Fruit fly (Drosophila melanogaster) whole organism, adult: ENCODE results near the gene CG5397.

Experiments
- CG11617 ChIP-seq: fragments of 200-800 bp; sonication (Bioruptor generic); optimal IDR thresholded peaks from 2 replicates; lab custom pipeline; 2017; ENCODE audit warnings: mild to moderate bottlenecking, missing biosample characterization, missing genetic modification reagents, missing genetic modification characterization
- CG12768 ChIP-seq: fragments of 200-800 bp; sonication (Bioruptor generic); optimal IDR thresholded peaks from 2 replicates; lab custom pipeline; 2017; ENCODE audit warnings: missing biosample characterization, missing genetic modification characterization, mild to moderate bottlenecking, moderate library complexity, missing genetic modification reagents
- CG14711 ChIP-seq: fragments of 200-800 bp; sonication (Bioruptor generic); optimal IDR thresholded peaks from 2 replicates; lab custom pipeline; 2018; ENCODE audit warnings: missing biosample characterization, mild to moderate bottlenecking, missing genetic modification characterization, moderate library complexity
- CG1620 ChIP-seq: fragments of 200-800 bp; sonication (Bioruptor generic); optimal IDR thresholded peaks from 2 replicates; lab custom pipeline; 2016; ENCODE audit warnings: missing biosample characterization, missing genetic modification characterization
- CG33017 ChIP-seq: fragments of 200-800 bp; sonication (Bioruptor generic); optimal IDR thresholded peaks from 2 replicates; lab custom pipeline; 2018; ENCODE audit warnings: missing biosample characterization, mild to moderate bottlenecking, missing genetic modification characterization, moderate library complexity
- CG5204 ChIP-seq: fragments of 200-800 bp; sonication (Bioruptor generic); optimal IDR thresholded peaks from 2 replicates; lab custom pipeline; 2016; ENCODE audit warnings: missing biosample characterization, missing genetic modification characterization
- CG7101 ChIP-seq: fragments of 200-800 bp; sonication (Bioruptor generic); optimal IDR thresholded peaks from 2 replicates; lab custom pipeline; 2018; ENCODE audit warnings: missing biosample characterization, mild to moderate bottlenecking, missing genetic modification characterization, moderate library complexity
- Clk ChIP-seq: fragments of 200-800 bp; sonication (Bioruptor generic); optimal IDR thresholded peaks from 2 replicates; lab custom pipeline; 2017; ENCODE audit warnings: missing biosample characterization, missing genetic modification characterization
- Crg-1 ChIP-seq: fragments of 200-800 bp; sonication (Bioruptor generic); optimal IDR thresholded peaks from 2 replicates; lab custom pipeline; 2016; ENCODE audit warnings: missing biosample characterization, missing genetic modification characterization
- Hr96 ChIP-seq: fragments of 200-800 bp; sonication (Bioruptor generic); optimal IDR thresholded peaks from 2 replicates; lab custom pipeline; 2016; ENCODE audit warnings: missing biosample characterization, missing genetic modification characterization
- Mnt ChIP-seq: fragments of 200-800 bp; sonication (Bioruptor generic); optimal IDR thresholded peaks from 2 replicates; lab custom pipeline; 2016; ENCODE audit warnings: missing biosample characterization, mild to moderate bottlenecking, missing genetic modification characterization
- bab1 ChIP-seq: fragments of 200-800 bp; sonication (Bioruptor generic); optimal IDR thresholded peaks from 3 replicates; lab custom pipeline; 2019; ENCODE audit warnings: missing biosample characterization, mild to moderate bottlenecking, missing genetic modification characterization, moderate library complexity
- cic ChIP-seq: fragments of 200-800 bp; sonication (Bioruptor generic); optimal IDR thresholded peaks from 2 replicates; lab custom pipeline; 2017; ENCODE audit warnings: missing biosample characterization, mild to moderate bottlenecking, missing genetic modification characterization, moderate library complexity
- cnc ChIP-seq, 2 experiments: fragments of >200 bp; optimal IDR thresholded peaks; 2 replicates each; lab custom pipeline; 2017
- kay ChIP-seq: fragments of 200-800 bp; sonication (Bioruptor generic); peaks from one replicate; lab custom pipeline; 2016; ENCODE audit warnings: missing biosample characterization, missing genetic modification characterization, borderline replicate concordance
- ovo ChIP-seq: fragments of 200-800 bp; sonication (Bioruptor generic); optimal IDR thresholded peaks from 2 replicates; lab custom pipeline; 2016; ENCODE audit warnings: missing biosample characterization, missing genetic modification characterization
- pad ChIP-seq: fragments of 200-800 bp; sonication (Bioruptor generic); optimal IDR thresholded peaks from 3 replicates; lab custom pipeline; 2017; ENCODE audit warnings: missing biosample characterization, missing genetic modification characterization, mild to moderate bottlenecking, moderate library complexity, missing genetic modification reagents
- tj ChIP-seq: fragments of 200-800 bp; sonication (Bioruptor generic); optimal IDR thresholded peaks from 3 replicates; lab custom pipeline; 2017; ENCODE audit warnings: missing biosample characterization, mild to moderate bottlenecking, missing genetic modification characterization, moderate library complexity
- toe ChIP-seq: fragments of 200-800 bp; sonication (Bioruptor generic); optimal IDR thresholded peaks from 2 replicates; lab custom pipeline; 2016; ENCODE audit warnings: missing biosample characterization, missing genetic modification characterization

CG5397 gene

DNA sequence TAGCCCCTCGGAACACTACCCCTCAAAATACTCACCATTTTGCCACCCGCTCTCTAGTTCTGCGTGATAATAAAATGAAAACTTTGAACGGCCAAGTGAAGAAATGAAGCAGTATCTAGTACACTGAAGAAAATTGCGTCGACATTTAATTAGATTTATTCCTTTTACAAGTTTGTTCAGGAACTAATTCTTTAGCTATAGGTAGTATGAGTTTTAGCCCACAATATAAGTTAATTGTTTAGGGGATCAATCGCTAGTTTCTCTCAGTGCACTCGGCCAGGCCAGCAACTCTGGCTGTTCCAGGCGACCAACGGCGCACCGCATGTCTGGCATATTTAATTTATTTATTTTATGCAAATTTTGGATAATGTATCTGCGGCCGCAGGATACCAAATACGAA is 9.1 kb upstream of the CG5397 start:
- no peak for TF ChIP-seq CG14711 (tag; lab: Kevin White, UChicago)
- no peak for TF ChIP-seq CG1620 (GFP tag; lab: Kevin White, UChicago)
- no peak for TF ChIP-seq Mnt (GFP tag; lab: Kevin White, UChicago)
- no peak for TF ChIP-seq tj (GFP tag; lab: Kevin White, UChicago)
- TF ChIP-seq ovo (GFP tag; lab: Kevin White, UChicago): no peak
- no peak for TF ChIP-seq cic (GFP tag; lab: Kevin White, UChicago)
- TF ChIP-seq cnc (optimal IDR thresholded peaks at IDR 0.05; lab: Kevin White, UChicago): no peak
- no peak for TF ChIP-seq Hr96 (GFP tag; lab: Kevin White, UChicago)
- TF ChIP-seq kay (GFP tag; lab: Kevin White, UChicago): no peak
- TF ChIP-seq Crg-1 (GFP tag; lab: Kevin White, UChicago): no peak
- TF ChIP-seq CG33017 (tag; lab: Kevin White, UChicago): no peak
- TF ChIP-seq CG12768 (GFP tag; lab: Kevin White, UChicago): no peak
- no peak for TF ChIP-seq CG11617
- TF ChIP-seq CG5204 (GFP tag; lab: Kevin White, UChicago): no peak
- no peak for TF ChIP-seq toe (GFP tag; lab: Kevin White, UChicago)
- TF ChIP-seq CG7101 (tag; lab: Kevin White, UChicago): no peak
- no peak for TF ChIP-seq bab1 (GFP tag; lab: Kevin White, UChicago)

DNA sequence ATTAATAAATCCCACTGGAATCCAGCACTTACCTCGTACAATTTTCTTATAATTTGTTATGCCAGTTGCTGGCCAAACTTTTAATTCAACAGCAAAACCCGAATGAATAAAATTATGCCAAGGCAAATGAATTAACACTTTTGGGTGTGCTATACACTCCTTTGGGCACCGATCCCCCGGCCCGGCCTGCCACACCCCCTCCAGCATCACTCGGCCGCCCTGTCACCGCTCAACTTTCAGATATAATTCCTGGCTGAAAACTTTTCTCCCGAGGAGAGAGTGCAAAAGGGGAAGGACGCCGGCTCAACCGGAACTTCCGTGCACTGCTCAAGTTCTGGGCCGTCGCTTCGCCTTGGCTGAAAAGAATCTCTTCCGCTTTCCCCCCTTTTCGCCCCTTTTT is 13.4 kb downstream of the CG5397 start:
- no peak for TF ChIP-seq CG14711 (tag; lab: Kevin White, UChicago)
- no peak for TF ChIP-seq CG11617

dm6 chr2L:1256039-1256438 is 16.2 kb downstream of the CG5397 start, which contains the start of gene robo3:
Gene robo3 (plus strand): TSS chr2L:1256417.
- TF ChIP-seq Crg-1 (GFP tag; lab: Kevin White, UChicago): no peak
- peak; percentile 59 for TF ChIP-seq pad (GFP tag; lab: Kevin White, UChicago)
- no peak for TF ChIP-seq kay (GFP tag; lab: Kevin White, UChicago)
- no peak for TF ChIP-seq Mnt (GFP tag; lab: Kevin White, UChicago)

DNA sequence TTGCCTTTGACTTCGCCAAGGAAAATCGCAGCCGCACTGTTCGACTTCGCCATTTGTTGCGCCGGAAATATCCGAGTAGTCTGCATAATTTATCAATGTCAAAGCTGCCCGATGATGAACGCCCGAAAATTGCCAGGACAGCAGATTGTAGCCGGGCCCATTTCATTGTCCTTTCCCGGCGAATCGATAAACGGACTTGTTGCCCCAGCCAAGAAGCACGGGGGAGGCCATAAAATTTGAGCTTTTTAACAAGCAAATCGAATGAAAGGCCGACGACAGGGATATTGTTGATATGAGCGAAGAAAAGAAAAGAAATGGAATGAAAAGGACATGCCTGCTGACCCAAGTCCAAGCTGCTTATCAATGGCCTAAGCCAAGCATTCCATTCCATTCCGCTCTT is 22.8 kb downstream of the CG5397 start:
- no peak for TF ChIP-seq CG5204 (GFP tag; lab: Kevin White, UChicago)
- no peak for TF ChIP-seq CG12768 (GFP tag; lab: Kevin White, UChicago)
- no peak for TF ChIP-seq CG1620 (GFP tag; lab: Kevin White, UChicago)
- no peak for TF ChIP-seq Crg-1 (GFP tag; lab: Kevin White, UChicago)
- no peak for TF ChIP-seq kay (GFP tag; lab: Kevin White, UChicago)
- no peak for TF ChIP-seq pad (GFP tag; lab: Kevin White, UChicago)
- no peak for TF ChIP-seq toe (GFP tag; lab: Kevin White, UChicago)
- no peak for TF ChIP-seq tj (GFP tag; lab: Kevin White, UChicago)
- TF ChIP-seq CG7101 (tag; lab: Kevin White, UChicago): no peak
- no peak for TF ChIP-seq Clk
- no peak for TF ChIP-seq CG14711 (tag; lab: Kevin White, UChicago)
- no peak for TF ChIP-seq cic (GFP tag; lab: Kevin White, UChicago)
